Fruit fly (Drosophila melanogaster) whole organism, embryonic: ENCODE data around the gene CG43401.

ENCODE experiments used
- ATbp ChIP-seq: fragments of 200-800 bp; sonication (Bioruptor generic); optimal IDR thresholded peaks from 2 replicates; lab custom pipeline; 2017; ENCODE audit warnings: missing biosample characterization, mild to moderate bottlenecking, missing genetic modification characterization, missing genetic modification reagents
- Adf1 ChIP-seq: fragments of 200-800 bp; sonication (Bioruptor generic); IDR thresholded peaks from 2 replicates; pipeline ENCODE4 v1.3.6; 2022; ENCODE audit warnings: missing biosample characterization, missing genetic modification characterization
- Awh ChIP-seq: fragments of 200-800 bp; sonication (Bioruptor generic); IDR thresholded peaks from 2 replicates; pipeline ENCODE4, ENCODE4 v1.3.6; 2022; ENCODE audit warnings: missing biosample characterization, missing genetic modification characterization
- Bteb2 ChIP-seq: fragments of 200-800 bp; sonication (Bioruptor generic); optimal IDR thresholded peaks from 2 replicates; lab custom pipeline; 2016; ENCODE audit warnings: missing biosample characterization, missing genetic modification characterization
- CG12299 ChIP-seq: fragments of 200-800 bp; sonication (Bioruptor generic); optimal IDR thresholded peaks from 2 replicates; lab custom pipeline; 2018; ENCODE audit warnings: missing biosample characterization, mild to moderate bottlenecking, missing genetic modification characterization
- CG13296 ChIP-seq: fragments of 200-800 bp; sonication (Bioruptor generic); optimal IDR thresholded peaks from 3 replicates; lab custom pipeline; 2018; ENCODE audit warnings: missing biosample characterization, mild to moderate bottlenecking, missing genetic modification characterization
- CG13775 ChIP-seq: fragments of 200-800 bp; sonication (Bioruptor generic); optimal IDR thresholded peaks from 3 replicates; lab custom pipeline; 2017; ENCODE audit warnings: missing biosample characterization, mild to moderate bottlenecking, missing genetic modification characterization
- CG14441 ChIP-seq: fragments of 200-800 bp; sonication (Bioruptor generic); IDR thresholded peaks from 2 replicates; pipeline ENCODE4 v1.3.6; 2022; ENCODE audit warnings: missing biosample characterization, missing genetic modification characterization
- CG14710 ChIP-seq: fragments of 200-800 bp; sonication (Bioruptor generic); optimal IDR thresholded peaks from 3 replicates; lab custom pipeline; 2019; ENCODE audit warnings: missing biosample characterization, mild to moderate bottlenecking, missing genetic modification characterization, moderate library complexity
- CG14965 ChIP-seq: fragments of 200-800 bp; sonication (Bioruptor generic); optimal IDR thresholded peaks from 2 replicates; lab custom pipeline; 2016; ENCODE audit warnings: missing biosample characterization, missing genetic modification characterization, borderline replicate concordance
- CG15696 ChIP-seq: fragments of 200-800 bp; sonication (Bioruptor generic); optimal IDR thresholded peaks from 2 replicates; lab custom pipeline; 2019; ENCODE audit warnings: missing biosample characterization, mild to moderate bottlenecking, missing genetic modification characterization, moderate library complexity
- CG16813 ChIP-seq: fragments of 200-800 bp; sonication (Bioruptor generic); IDR thresholded peaks from 3 replicates; pipeline ENCODE4 v1.3.6; 2022; ENCODE audit warnings: missing biosample characterization, missing genetic modification characterization; ENCODE audit not compliant: partially characterized antibody
- CG17361 ChIP-seq: fragments of 200-800 bp; sonication (Bioruptor generic); IDR thresholded peaks from 3 replicates; pipeline ENCODE4 v1.3.6; 2022; ENCODE audit warnings: missing biosample characterization, missing genetic modification characterization
- CG2889 ChIP-seq: fragments of 200-800 bp; sonication (Bioruptor generic); IDR thresholded peaks from 3 replicates; pipeline ENCODE4 v1.3.6; 2022; ENCODE audit warnings: missing biosample characterization, missing genetic modification characterization
- CG30403 ChIP-seq: fragments of 200-800 bp; sonication (Bioruptor generic); optimal IDR thresholded peaks from 3 replicates; lab custom pipeline; 2016; ENCODE audit warnings: missing biosample characterization, missing genetic modification characterization
- CG3163 ChIP-seq: fragments of 200-800 bp; sonication (Bioruptor generic); optimal IDR thresholded peaks from 3 replicates; lab custom pipeline; 2016; ENCODE audit warnings: missing biosample characterization, missing genetic modification characterization
- CG3726 ChIP-seq: fragments of 200-800 bp; sonication (Bioruptor generic); IDR thresholded peaks from 3 replicates; pipeline ENCODE4, ENCODE4 v1.3.6; 2022; ENCODE audit warnings: missing biosample characterization, missing genetic modification characterization
- CG5953 ChIP-seq: fragments of 200-800 bp; sonication (Bioruptor generic); IDR thresholded peaks from 2 replicates; pipeline ENCODE4 v1.3.6; 2022; ENCODE audit warnings: missing biosample characterization, missing genetic modification characterization
- CG7839 ChIP-seq: fragments of 200-800 bp; sonication (Bioruptor generic); optimal IDR thresholded peaks from 3 replicates; lab custom pipeline; 2018; ENCODE audit warnings: missing biosample characterization, mild to moderate bottlenecking, missing genetic modification characterization, moderate library complexity
- CG9215 ChIP-seq: fragments of 200-800 bp; sonication (Bioruptor generic); IDR thresholded peaks from 2 replicates; pipeline ENCODE4 v1.3.6; 2022; ENCODE audit warnings: missing biosample characterization, missing genetic modification characterization
- CTCF ChIP-seq: fragments of 200-800 bp; sonication (Bioruptor generic); optimal IDR thresholded peaks from 2 replicates; lab custom pipeline; 2017; ENCODE audit warnings: missing biosample characterization, mild to moderate bottlenecking, missing genetic modification characterization, moderate library complexity
- Camta ChIP-seq: fragments of 200-800 bp; sonication (Bioruptor generic); optimal IDR thresholded peaks from 2 replicates; lab custom pipeline; 2016; ENCODE audit warnings: missing biosample characterization, missing genetic modification characterization
- ERR ChIP-seq: fragments of 200-800 bp; sonication (Bioruptor generic); optimal IDR thresholded peaks from 2 replicates; lab custom pipeline; 2016; ENCODE audit warnings: missing biosample characterization, missing genetic modification characterization
- Elba2 ChIP-seq: fragments of 200-800 bp; sonication (Bioruptor generic); optimal IDR thresholded peaks from 3 replicates; lab custom pipeline; 2016; ENCODE audit warnings: missing biosample characterization, missing genetic modification characterization
- Gsc ChIP-seq: fragments of 200-800 bp; sonication (Bioruptor generic); IDR thresholded peaks from 2 replicates; pipeline ENCODE4 v1.3.6; 2022; ENCODE audit warnings: missing biosample characterization, missing genetic modification characterization
- Hand ChIP-seq: fragments of 200-800 bp; sonication (Bioruptor generic); optimal IDR thresholded peaks from 2 replicates; lab custom pipeline; 2017; ENCODE audit warnings: mild to moderate bottlenecking, missing biosample characterization, missing genetic modification reagents, missing genetic modification characterization
- Nf-YC ChIP-seq: fragments of 200-800 bp; optimal IDR thresholded peaks from 3 replicates; lab custom pipeline; 2019; ENCODE audit warnings: missing biosample characterization, mild to moderate bottlenecking, missing genetic modification characterization, moderate library complexity
- Sin3A ChIP-seq: fragments of >200 bp; optimal IDR thresholded peaks from 2 replicates; lab custom pipeline; 2018
- Six4 ChIP-seq: fragments of 200-800 bp; sonication (Bioruptor generic); optimal IDR thresholded peaks from 2 replicates; lab custom pipeline; 2016; ENCODE audit warnings: missing biosample characterization, missing genetic modification characterization
- Ssrp ChIP-seq: fragments of 200-800 bp; sonication (Bioruptor generic); optimal IDR thresholded peaks from 2 replicates; lab custom pipeline; 2018; ENCODE audit warnings: missing biosample characterization, mild to moderate bottlenecking, missing genetic modification characterization, moderate library complexity
- Stat92E ChIP-seq, 3 experiments: fragments of >200 bp in 2 of 3; fragments of 200-800 bp in 1 of 3; sonication (Bioruptor generic) in 1 of 3; optimal IDR thresholded peaks; 2 replicates each; lab custom pipeline; 2017 to 2019; ENCODE audit warnings: missing biosample characterization in 3 of 3, missing genetic modification characterization in 3 of 3, mild to moderate bottlenecking in 1 of 3, moderate library complexity in 1 of 3
- Trl ChIP-seq, 3 experiments: fragments of >200 bp in 2 of 3; fragments of 200-800 bp in 1 of 3; sonication (Bioruptor generic) in 1 of 3; optimal IDR thresholded peaks; 2 replicates in 1 of 3; 3 replicates in 2 of 3; lab custom pipeline; 2016 to 2017; ENCODE audit warnings: missing biosample characterization in 1 of 3, missing genetic modification characterization in 1 of 3
- ara ChIP-seq: fragments of 200-800 bp; sonication (Bioruptor generic); IDR thresholded peaks from 2 replicates; pipeline ENCODE4 v1.3.6; 2022; ENCODE audit warnings: missing biosample characterization, missing genetic modification characterization
- bbx ChIP-seq: fragments of 200-800 bp; sonication (Bioruptor generic); IDR thresholded peaks from 2 replicates; pipeline ENCODE4 v1.3.6; 2022; ENCODE audit warnings: missing biosample characterization, missing genetic modification characterization; ENCODE audit not compliant: partially characterized antibody
- cad ChIP-seq: fragments of >200 bp; optimal IDR thresholded peaks from 2 replicates; lab custom pipeline; 2017; ENCODE audit warnings: missing biosample characterization, missing genetic modification characterization
- corto ChIP-seq: fragments of 200-800 bp; sonication (Bioruptor generic); optimal IDR thresholded peaks from 2 replicates; lab custom pipeline; 2016; ENCODE audit warnings: missing biosample characterization, mild to moderate bottlenecking, missing genetic modification characterization, moderate library complexity
- ems ChIP-seq: fragments of 200-800 bp; sonication (Bioruptor generic); optimal IDR thresholded peaks from 3 replicates; lab custom pipeline; 2016; ENCODE audit warnings: missing biosample characterization, missing genetic modification characterization
- ewg ChIP-seq: fragments of 200-800 bp; sonication (Bioruptor generic); optimal IDR thresholded peaks from 3 replicates; lab custom pipeline; 2017; ENCODE audit warnings: mild to moderate bottlenecking, missing biosample characterization, missing genetic modification reagents, missing genetic modification characterization
- eyg ChIP-seq: fragments of 200-800 bp; sonication (Bioruptor generic); optimal IDR thresholded peaks from 3 replicates; lab custom pipeline; 2016; ENCODE audit warnings: missing biosample characterization, missing genetic modification characterization
- fd96Cb ChIP-seq: fragments of 200-800 bp; sonication (Bioruptor generic); optimal IDR thresholded peaks from 2 replicates; lab custom pipeline; 2018; ENCODE audit warnings: missing biosample characterization, mild to moderate bottlenecking, missing genetic modification characterization, moderate library complexity
- fru ChIP-seq: fragments of >200 bp; optimal IDR thresholded peaks from 2 replicates; lab custom pipeline; 2017
- gro ChIP-seq: fragments of 200-800 bp; sonication (Bioruptor generic); optimal IDR thresholded peaks from 2 replicates; lab custom pipeline; 2016; ENCODE audit warnings: missing biosample characterization, missing genetic modification characterization
- gt ChIP-seq: fragments of 200-800 bp; sonication (Bioruptor generic); IDR thresholded peaks from 2 replicates; pipeline ENCODE4 v1.3.6; 2022; ENCODE audit warnings: missing biosample characterization, missing genetic modification characterization
- klu ChIP-seq: fragments of 200-800 bp; sonication (Bioruptor generic); IDR thresholded peaks from 2 replicates; pipeline ENCODE4 v1.3.6; 2022; ENCODE audit warnings: missing biosample characterization, missing genetic modification characterization
- nom ChIP-seq: fragments of 200-800 bp; sonication (Bioruptor generic); optimal IDR thresholded peaks from 2 replicates; lab custom pipeline; 2017; ENCODE audit warnings: missing biosample characterization, missing genetic modification characterization, mild to moderate bottlenecking, moderate library complexity, missing genetic modification reagents
- pros ChIP-seq: fragments of 200-800 bp; sonication (Bioruptor generic); optimal IDR thresholded peaks from 3 replicates; lab custom pipeline; 2019; ENCODE audit warnings: missing biosample characterization, mild to moderate bottlenecking, missing genetic modification characterization, moderate library complexity
- sisA ChIP-seq: fragments of 200-800 bp; sonication (Bioruptor generic); IDR thresholded peaks from 2 replicates; pipeline ENCODE4 v1.3.6; 2022; ENCODE audit warnings: missing biosample characterization, missing genetic modification characterization
- tgo ChIP-seq: fragments of 200-800 bp; sonication (Bioruptor generic); IDR thresholded peaks from 3 replicates; pipeline ENCODE4 v1.3.6; 2022; ENCODE audit warnings: missing biosample characterization, missing genetic modification characterization
- tx ChIP-seq: fragments of 200-800 bp; sonication (Bioruptor generic); optimal IDR thresholded peaks from 2 replicates; lab custom pipeline; 2016; ENCODE audit warnings: missing biosample characterization, missing genetic modification characterization
- unpg ChIP-seq: fragments of 200-800 bp; sonication (Bioruptor generic); optimal IDR thresholded peaks from 3 replicates; lab custom pipeline; 2018; ENCODE audit warnings: missing biosample characterization, mild to moderate bottlenecking, missing genetic modification characterization, moderate library complexity
- vfl ChIP-seq: fragments of 200-800 bp; sonication (Bioruptor generic); optimal IDR thresholded peaks from 2 replicates; lab custom pipeline; 2016; ENCODE audit warnings: missing biosample characterization, missing genetic modification characterization

CG43401 gene

dm6 chr2L:1439790-1440422 is 11.6 kb downstream of the CG43401 start (continued):
- TF ChIP-seq Stat92E (GFP tag; optimal IDR thresholded peaks at IDR 0.05; lab: Kevin White, UChicago) (peak in 1 of 3 experiments; percentile 65), CG14441 (GFP tag; lab: Robert Waterston, UW) (peak; percentile 59), CG3163 (GFP tag; lab: Kevin White, UChicago) (peak; percentile 17), CG5953 (GFP tag; lab: Robert Waterston, UW) (no peak; the same call in 1 of the 2 replicates), unpg (GFP tag; lab: Kevin White, UChicago) (peak; percentile 73), CTCF (peak; percentile 38), pros (GFP tag; lab: Kevin White, UChicago) (no peak), Bteb2 (GFP tag; lab: Kevin White, UChicago) (peak; percentile 14), Gsc (GFP tag; lab: Robert Waterston, UW) (no peak), ATbp (GFP tag; lab: Kevin White, UChicago) (peak; percentile 77), CG13775 (GFP tag; lab: Kevin White, UChicago) (peak; percentile 57), CG9215 (GFP tag; lab: Robert Waterston, UW) (no peak), ewg (peak; percentile 72), Six4 (GFP tag; lab: Kevin White, UChicago) (peak; percentile 61), fd96Cb (tag; lab: Kevin White, UChicago) (peak; percentile 77), Camta (GFP tag; lab: Kevin White, UChicago) (peak; percentile 5), bbx (no peak), Elba2 (GFP tag; lab: Kevin White, UChicago) (no peak), corto (GFP tag; lab: Kevin White, UChicago) (no peak), CG30403 (GFP tag; lab: Kevin White, UChicago) (peak; percentile 73), CG2889 (GFP tag; lab: Robert Waterston, UW) (no peak), nom (GFP tag; lab: Kevin White, UChicago) (peak; percentile 42), CG17361 (GFP tag; lab: Robert Waterston, UW) (peak; percentile 86), CG7839 (tag; lab: Kevin White, UChicago) (peak; percentile 76), Adf1 (no peak), gt (GFP tag; lab: Robert Waterston, UW) (0 out of 2 replicates have a peak, but pooled peaks have one; percentile 27), Ssrp (tag; lab: Kevin White, UChicago) (peak; percentile 77), ERR (no peak), gro (GFP tag; lab: Kevin White, UChicago) (no peak), Hand (GFP tag; lab: Kevin White, UChicago) (no peak), CG14710 (tag; lab: Kevin White, UChicago) (peak; percentile 71), tgo (GFP tag; lab: Robert Waterston, UW) (peak; percentile 43; the same call in 2 of the 3 replicates), sisA (GFP tag; lab: Robert Waterston, UW) (peak; percentile 69), klu (no peak), tx (GFP tag; lab: Kevin White, UChicago) (no peak), CG15696 (tag; lab: Kevin White, UChicago) (peak; percentile 36), CG14965 (GFP tag; lab: Kevin White, UChicago) (no peak), ems (GFP tag; lab: Kevin White, UChicago) (peak; percentile 19), Awh (GFP tag; lab: Robert Waterston, UW) (peak; percentile 54), CG16813 (GFP tag; lab: Robert Waterston, UW) (no peak), eyg (GFP tag; lab: Kevin White, UChicago) (no peak), fru (lab: Kevin White, UChicago) (no peak), vfl (GFP tag; lab: Kevin White, UChicago) (no peak), CG3726 (GFP tag; lab: Robert Waterston, UW) (no peak), Sin3A (lab: Kevin White, UChicago) (no peak), Trl (optimal IDR thresholded peaks at IDR 0.05; lab: Kevin White, UChicago) (no peak), Trl (GFP tag; optimal IDR thresholded peaks at IDR 0.05; lab: Kevin White, UChicago) (peak; percentile 38), cad (no peak), CG13296 (GFP tag; lab: Kevin White, UChicago) (no peak), ara (GFP tag; lab: Robert Waterston, UW) (peak; percentile 35; the same call in 1 of the 2 replicates), CG12299 (tag; lab: Kevin White, UChicago) (no peak), Nf-YC (tag; lab: Kevin White, UChicago) (peak; percentile 4)
